Fruit fly (Drosophila melanogaster) whole organism, embryonic: Measurements from ENCODE around the gene CG15296.

Source experiments
- Aef1 ChIP-seq: fragments of 200-800 bp; sonication (Bioruptor generic); IDR thresholded peaks from 3 replicates; pipeline ENCODE4 v1.3.6; 2022; ENCODE audit warnings: missing biosample characterization, missing genetic modification characterization
- CG10565 ChIP-seq: fragments of 200-800 bp; sonication (Bioruptor generic); optimal IDR thresholded peaks from 3 replicates; lab custom pipeline; 2016; ENCODE audit warnings: missing biosample characterization, mild to moderate bottlenecking, missing genetic modification characterization
- CG12236 ChIP-seq: fragments of 200-800 bp; sonication (Bioruptor generic); optimal IDR thresholded peaks from 2 replicates; lab custom pipeline; 2016; ENCODE audit warnings: missing biosample characterization, missing genetic modification characterization
- CG12299 ChIP-seq: fragments of 200-800 bp; sonication (Bioruptor generic); optimal IDR thresholded peaks from 2 replicates; lab custom pipeline; 2018; ENCODE audit warnings: missing biosample characterization, mild to moderate bottlenecking, missing genetic modification characterization
- CG13123 ChIP-seq: fragments of 200-800 bp; sonication (Bioruptor generic); optimal IDR thresholded peaks from 2 replicates; lab custom pipeline; 2016; ENCODE audit warnings: missing biosample characterization, missing genetic modification characterization
- CG14441 ChIP-seq: fragments of 200-800 bp; sonication (Bioruptor generic); IDR thresholded peaks from 2 replicates; pipeline ENCODE4 v1.3.6; 2022; ENCODE audit warnings: missing biosample characterization, missing genetic modification characterization
- CG14667 ChIP-seq: fragments of 200-800 bp; sonication (Bioruptor generic); IDR thresholded peaks from 2 replicates; pipeline ENCODE4 v1.3.6; 2022; ENCODE audit warnings: missing biosample characterization, missing genetic modification characterization
- CG1647 ChIP-seq: fragments of 200-800 bp; sonication (Bioruptor generic); optimal IDR thresholded peaks from 3 replicates; lab custom pipeline; 2016; ENCODE audit warnings: missing biosample characterization, missing genetic modification characterization
- CG16813 ChIP-seq: fragments of 200-800 bp; sonication (Bioruptor generic); IDR thresholded peaks from 3 replicates; pipeline ENCODE4 v1.3.6; 2022; ENCODE audit warnings: missing biosample characterization, missing genetic modification characterization; ENCODE audit not compliant: partially characterized antibody
- CG17612 ChIP-seq: fragments of 200-800 bp; sonication (Bioruptor generic); IDR thresholded peaks from 2 replicates; pipeline ENCODE4 v1.3.6; 2022; ENCODE audit warnings: missing biosample characterization, missing genetic modification characterization
- CG2129 ChIP-seq: fragments of 200-800 bp; sonication (Bioruptor generic); IDR thresholded peaks from 2 replicates; pipeline ENCODE4 v1.3.6; 2022; ENCODE audit warnings: missing biosample characterization, missing genetic modification characterization; ENCODE audit not compliant: partially characterized antibody
- CG2199 ChIP-seq: fragments of 200-800 bp; sonication (Bioruptor generic); IDR thresholded peaks from 3 replicates; pipeline ENCODE4 v1.3.6; 2022; ENCODE audit warnings: missing biosample characterization, missing genetic modification characterization
- CG31365 ChIP-seq: fragments of 200-800 bp; sonication (Bioruptor generic); optimal IDR thresholded peaks from 2 replicates; lab custom pipeline; 2018; ENCODE audit warnings: missing biosample characterization, mild to moderate bottlenecking, missing genetic modification characterization
- CG31388 ChIP-seq: fragments of 200-800 bp; sonication (Bioruptor generic); optimal IDR thresholded peaks from 2 replicates; lab custom pipeline; 2016; ENCODE audit warnings: missing biosample characterization, missing genetic modification characterization
- CG4360 ChIP-seq: fragments of 200-800 bp; sonication (Bioruptor generic); IDR thresholded peaks from 2 replicates; pipeline ENCODE4 v1.3.6; 2022; ENCODE audit warnings: missing biosample characterization, missing genetic modification characterization
- CG4424 ChIP-seq: fragments of 200-800 bp; sonication (Bioruptor generic); optimal IDR thresholded peaks from 3 replicates; lab custom pipeline; 2016; ENCODE audit warnings: missing biosample characterization, missing genetic modification characterization
- CG6254 ChIP-seq: fragments of 200-800 bp; sonication (Bioruptor generic); optimal IDR thresholded peaks from 3 replicates; lab custom pipeline; 2017; ENCODE audit warnings: mild to moderate bottlenecking, missing biosample characterization, missing genetic modification reagents, missing genetic modification characterization
- CG7928 ChIP-seq: fragments of 200-800 bp; sonication (Bioruptor generic); optimal IDR thresholded peaks from 2 replicates; lab custom pipeline; 2017; ENCODE audit warnings: missing biosample characterization, mild to moderate bottlenecking, missing genetic modification characterization
- CG8765 ChIP-seq: fragments of 200-800 bp; sonication (Bioruptor generic); IDR thresholded peaks from 2 replicates; pipeline ENCODE4 v1.3.6; 2022; ENCODE audit warnings: missing biosample characterization, missing genetic modification characterization
- CG9215 ChIP-seq: fragments of 200-800 bp; sonication (Bioruptor generic); IDR thresholded peaks from 2 replicates; pipeline ENCODE4 v1.3.6; 2022; ENCODE audit warnings: missing biosample characterization, missing genetic modification characterization
- Camta ChIP-seq: fragments of 200-800 bp; sonication (Bioruptor generic); optimal IDR thresholded peaks from 2 replicates; lab custom pipeline; 2016; ENCODE audit warnings: missing biosample characterization, missing genetic modification characterization
- CoRest ChIP-seq: fragments of 200-800 bp; sonication (Bioruptor generic); optimal IDR thresholded peaks from 3 replicates; lab custom pipeline; 2018; ENCODE audit warnings: missing biosample characterization, mild to moderate bottlenecking, missing genetic modification characterization, moderate library complexity
- CrebB ChIP-seq: fragments of 200-800 bp; sonication (Bioruptor generic); optimal IDR thresholded peaks from 3 replicates; lab custom pipeline; 2018; ENCODE audit warnings: missing biosample characterization, mild to moderate bottlenecking, missing genetic modification characterization
- D19A ChIP-seq: fragments of 200-800 bp; optimal IDR thresholded peaks from 3 replicates; lab custom pipeline; 2019; ENCODE audit warnings: missing biosample characterization, mild to moderate bottlenecking, missing genetic modification characterization, moderate library complexity
- Doc2 ChIP-seq: fragments of 200-800 bp; sonication (Bioruptor generic); IDR thresholded peaks from 2 replicates; pipeline ENCODE4 v1.3.6; 2022; ENCODE audit warnings: missing biosample characterization, missing genetic modification characterization
- HLH4C ChIP-seq: fragments of 200-800 bp; sonication (Bioruptor generic); IDR thresholded peaks from 3 replicates; pipeline ENCODE4 v1.3.6; 2022; ENCODE audit warnings: missing biosample characterization, missing genetic modification characterization; ENCODE audit not compliant: partially characterized antibody
- Spps ChIP-seq: fragments of 200-800 bp; sonication (Bioruptor generic); optimal IDR thresholded peaks from 2 replicates; lab custom pipeline; 2018; ENCODE audit warnings: missing biosample characterization, mild to moderate bottlenecking, missing genetic modification characterization
- Xrp1 ChIP-seq: fragments of 200-800 bp; sonication (Bioruptor generic); IDR thresholded peaks from 2 replicates; pipeline ENCODE4 v1.3.6; 2022; ENCODE audit warnings: missing biosample characterization, missing genetic modification characterization
- btn ChIP-seq: fragments of 200-800 bp; sonication (Bioruptor generic); optimal IDR thresholded peaks from 2 replicates; lab custom pipeline; 2016; ENCODE audit warnings: missing biosample characterization, missing genetic modification characterization
- cg ChIP-seq: fragments of 200-800 bp; sonication (Bioruptor generic); optimal IDR thresholded peaks from 3 replicates; lab custom pipeline; 2019; ENCODE audit warnings: missing biosample characterization, mild to moderate bottlenecking, missing genetic modification characterization, moderate library complexity
- chif ChIP-seq, 2 experiments: fragments of 200-800 bp; sonication (Bioruptor generic); optimal IDR thresholded peaks; 3 replicates each; lab custom pipeline; 2016; ENCODE audit warnings: missing biosample characterization in 2 of 2, missing genetic modification characterization in 2 of 2
- disco-r ChIP-seq: fragments of 200-800 bp; sonication (Bioruptor generic); optimal IDR thresholded peaks from 2 replicates; lab custom pipeline; 2016; ENCODE audit warnings: missing biosample characterization, missing genetic modification characterization
- fd102C ChIP-seq: fragments of 200-800 bp; sonication (Bioruptor generic); optimal IDR thresholded peaks from 2 replicates; lab custom pipeline; 2018; ENCODE audit warnings: missing biosample characterization, mild to moderate bottlenecking, missing genetic modification characterization, moderate library complexity
- ham ChIP-seq: fragments of 200-800 bp; sonication (Bioruptor generic); IDR thresholded peaks from 2 replicates; pipeline ENCODE4 v1.3.6; 2022; ENCODE audit warnings: missing biosample characterization, missing genetic modification characterization
- jigr1 ChIP-seq: fragments of 200-800 bp; sonication (Bioruptor generic); IDR thresholded peaks from 3 replicates; pipeline ENCODE4 v1.3.6; 2022; ENCODE audit warnings: missing biosample characterization, missing genetic modification characterization
- klu ChIP-seq: fragments of 200-800 bp; sonication (Bioruptor generic); IDR thresholded peaks from 2 replicates; pipeline ENCODE4 v1.3.6; 2022; ENCODE audit warnings: missing biosample characterization, missing genetic modification characterization
- lola ChIP-seq, 3 experiments: fragments of >200 bp in 2 of 3; fragments of 200-800 bp in 1 of 3; sonication (Bioruptor generic) in 1 of 3; optimal IDR thresholded peaks; 2 replicates each; lab custom pipeline; 2017 to 2019; ENCODE audit warnings: missing biosample characterization in 3 of 3, missing genetic modification characterization in 3 of 3, mild to moderate bottlenecking in 1 of 3, moderate library complexity in 1 of 3
- nerfin-2 ChIP-seq: fragments of 200-800 bp; sonication (Bioruptor generic); IDR thresholded peaks from 2 replicates; pipeline ENCODE4 v1.3.6; 2022; ENCODE audit warnings: missing biosample characterization, missing genetic modification characterization; ENCODE audit not compliant: partially characterized antibody
- nom ChIP-seq: fragments of 200-800 bp; sonication (Bioruptor generic); optimal IDR thresholded peaks from 2 replicates; lab custom pipeline; 2017; ENCODE audit warnings: missing biosample characterization, missing genetic modification characterization, mild to moderate bottlenecking, moderate library complexity, missing genetic modification reagents
- odd ChIP-seq: fragments of 200-800 bp; sonication (Bioruptor generic); optimal IDR thresholded peaks from 2 replicates; lab custom pipeline; 2017; ENCODE audit warnings: missing biosample characterization, mild to moderate bottlenecking, missing genetic modification characterization
- org-1 ChIP-seq: fragments of 200-800 bp; sonication (Bioruptor generic); optimal IDR thresholded peaks from 2 replicates; lab custom pipeline; 2017; ENCODE audit warnings: missing biosample characterization, missing genetic modification characterization
- pzg ChIP-seq: fragments of 200-800 bp; sonication (Bioruptor generic); optimal IDR thresholded peaks from 3 replicates; lab custom pipeline; 2018; ENCODE audit warnings: missing biosample characterization, mild to moderate bottlenecking, missing genetic modification characterization, moderate library complexity
- sd ChIP-seq: fragments of 200-800 bp; sonication (Bioruptor generic); optimal IDR thresholded peaks from 3 replicates; lab custom pipeline; 2018; ENCODE audit warnings: missing biosample characterization, mild to moderate bottlenecking, missing genetic modification characterization, moderate library complexity
- seq ChIP-seq: fragments of 200-800 bp; sonication (Bioruptor generic); IDR thresholded peaks from 2 replicates; pipeline ENCODE4 v1.3.6; 2022; ENCODE audit warnings: missing biosample characterization, missing genetic modification characterization
- slbo ChIP-seq: fragments of 200-800 bp; sonication (Bioruptor generic); IDR thresholded peaks from 2 replicates; pipeline ENCODE4 v1.3.6; 2022; ENCODE audit warnings: missing biosample characterization, missing genetic modification characterization
- slp2 ChIP-seq: fragments of 200-800 bp; sonication (Bioruptor generic); optimal IDR thresholded peaks from 2 replicates; lab custom pipeline; 2016; ENCODE audit warnings: missing biosample characterization, missing genetic modification characterization
- so ChIP-seq: fragments of 200-800 bp; sonication (Bioruptor generic); IDR thresholded peaks from 3 replicates; pipeline ENCODE4 v1.3.6; 2022; ENCODE audit warnings: missing biosample characterization, missing genetic modification characterization
- sr ChIP-seq: fragments of 200-800 bp; sonication (Bioruptor generic); IDR thresholded peaks from 3 replicates; pipeline ENCODE4 v1.3.6; 2022; ENCODE audit warnings: missing biosample characterization, missing genetic modification characterization
- trem ChIP-seq: fragments of 200-800 bp; optimal IDR thresholded peaks from 3 replicates; lab custom pipeline; 2019; ENCODE audit warnings: missing biosample characterization, mild to moderate bottlenecking, missing genetic modification characterization, moderate library complexity
- zf30C ChIP-seq: fragments of 200-800 bp; sonication (Bioruptor generic); optimal IDR thresholded peaks from 3 replicates; lab custom pipeline; 2018; ENCODE audit warnings: missing biosample characterization, mild to moderate bottlenecking, missing genetic modification characterization
- zfh2 ChIP-seq: fragments of 200-800 bp; sonication (Bioruptor generic); optimal IDR thresholded peaks from 2 replicates; lab custom pipeline; 2016; ENCODE audit warnings: missing biosample characterization, missing genetic modification characterization

Gene CG15296

DNA sequence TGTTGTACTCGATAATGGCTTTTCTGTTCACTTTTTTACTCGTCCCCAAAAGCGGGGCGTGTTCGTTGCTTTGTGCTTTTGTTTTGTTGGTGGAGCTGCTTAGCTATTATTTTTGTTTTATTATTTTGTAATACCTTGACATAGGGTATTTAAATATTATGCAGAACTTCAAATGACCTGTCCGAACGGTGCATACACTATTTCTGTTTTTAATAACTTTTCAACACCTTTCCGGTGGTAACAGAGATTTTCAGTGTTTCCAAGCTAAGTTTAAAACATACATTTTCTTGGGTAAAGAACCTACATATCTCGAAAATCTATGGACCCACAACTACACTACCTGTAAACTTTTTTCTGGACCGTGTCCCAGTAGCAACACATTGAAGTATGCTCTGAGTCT is 21.1 kb upstream of the CG15296 start (continued):
- no peak for TF ChIP-seq odd (GFP tag; lab: Kevin White, UChicago)
- TF ChIP-seq CG14441 (GFP tag; lab: Robert Waterston, UW): peak; percentile 64
- no peak for TF ChIP-seq CG4360 (GFP tag; lab: Robert Waterston, UW)
- TF ChIP-seq CG31365 (tag; lab: Kevin White, UChicago): no peak
- no peak for TF ChIP-seq fd102C (GFP tag; lab: Kevin White, UChicago)
- no peak for TF ChIP-seq CG6254 (GFP tag; lab: Kevin White, UChicago)
- TF ChIP-seq CoRest (tag; lab: Kevin White, UChicago): peak; percentile 23
- no peak for TF ChIP-seq CG12299 (tag; lab: Kevin White, UChicago)
- no peak for TF ChIP-seq trem
- peak; percentile 6 for TF ChIP-seq org-1 (GFP tag; lab: Kevin White, UChicago)
- TF ChIP-seq Doc2 (GFP tag; lab: Robert Waterston, UW): no peak
- TF ChIP-seq CG9215 (GFP tag; lab: Robert Waterston, UW): 0 out of 2 replicates have a peak, but pooled peaks have one; percentile 24
- no peak for TF ChIP-seq CG13123
- no peak for TF ChIP-seq jigr1
- TF ChIP-seq slbo: peak; percentile 62; the same call in 1 of the 2 replicates
- no peak for TF ChIP-seq CG31388 (GFP tag; lab: Kevin White, UChicago)
- TF ChIP-seq ham (GFP tag; lab: Robert Waterston, UW): no peak
- TF ChIP-seq nom (GFP tag; lab: Kevin White, UChicago): peak; percentile 2
- peak; percentile 11 for TF ChIP-seq slp2 (GFP tag; lab: Kevin White, UChicago)
- no peak for TF ChIP-seq CG16813 (GFP tag; lab: Robert Waterston, UW)
- TF ChIP-seq D19A (tag; lab: Kevin White, UChicago): peak; percentile 75
- no peak for TF ChIP-seq btn (GFP tag; lab: Kevin White, UChicago)
- TF ChIP-seq chif (GFP tag; optimal IDR thresholded peaks at IDR 0.05; lab: Kevin White, UChicago): peak in 1 of 2 experiments; percentile 16
- TF ChIP-seq CG8765 (GFP tag; lab: Robert Waterston, UW): no peak
- peak; percentile 6 for TF ChIP-seq Camta (GFP tag; lab: Kevin White, UChicago)
- peak; percentile 21; the same call in 1 of the 3 replicates for TF ChIP-seq Aef1 (GFP tag; lab: Robert Waterston, UW)
- no peak for TF ChIP-seq sd (tag; lab: Kevin White, UChicago)
- TF ChIP-seq CrebB (tag; lab: Kevin White, UChicago): no peak
- TF ChIP-seq pzg (GFP tag; lab: Kevin White, UChicago): no peak
- TF ChIP-seq CG10565 (GFP tag; lab: Kevin White, UChicago): no peak
- no peak for TF ChIP-seq lola (GFP tag; optimal IDR thresholded peaks at IDR 0.05; lab: Kevin White, UChicago)
- no peak for TF ChIP-seq cg (GFP tag; lab: Kevin White, UChicago)
- TF ChIP-seq sr (GFP tag; lab: Robert Waterston, UW): no peak
- no peak for TF ChIP-seq HLH4C (GFP tag; lab: Robert Waterston, UW)
- TF ChIP-seq CG17612 (GFP tag; lab: Robert Waterston, UW): no peak
- peak; percentile 38 for TF ChIP-seq zfh2 (GFP tag; lab: Kevin White, UChicago)
- no peak for TF ChIP-seq disco-r (GFP tag; lab: Kevin White, UChicago)
- no peak for TF ChIP-seq so (GFP tag; lab: Robert Waterston, UW)
- TF ChIP-seq nerfin-2 (GFP tag; lab: Robert Waterston, UW): no peak
- no peak for TF ChIP-seq CG12236 (GFP tag; lab: Kevin White, UChicago)
- no peak for TF ChIP-seq CG2129 (GFP tag; lab: Robert Waterston, UW)
- no peak for TF ChIP-seq CG2199
- no peak for TF ChIP-seq seq (GFP tag; lab: Robert Waterston, UW)
- peak; percentile 43; the same call in 1 of the 2 replicates for TF ChIP-seq Xrp1 (GFP tag; lab: Robert Waterston, UW)
- no peak for TF ChIP-seq zf30C
- no peak for TF ChIP-seq Spps (tag; lab: Kevin White, UChicago)
- peak; percentile 17 for TF ChIP-seq CG1647 (GFP tag; lab: Kevin White, UChicago)
- TF ChIP-seq CG4424 (GFP tag; lab: Kevin White, UChicago): no peak
- TF ChIP-seq klu (GFP tag; lab: Robert Waterston, UW): no peak
- peak; percentile 31; the same call in 1 of the 2 replicates for TF ChIP-seq CG14667 (GFP tag; lab: Robert Waterston, UW)
- no peak for TF ChIP-seq CG7928 (GFP tag; lab: Kevin White, UChicago)
